Worm (Caenorhabditis elegans) whole organism, early embryonic: ENCODE results near the gene nhr-99.

ENCODE experiments used
- B0310.2 ChIP-seq: sonication (generic microtip); optimal IDR thresholded peaks from 2 replicates; lab custom pipeline; 2016; ENCODE audit warnings: mild to moderate bottlenecking, missing genetic modification characterization, missing compliant biosample characterization
- ama-1 ChIP-seq: fragments of 150-350 bp; optimal IDR thresholded peaks from 2 replicates; lab custom pipeline; 2014
- ceh-13 ChIP-seq: fragments of 200-800 bp; sonication (Bioruptor generic); optimal IDR thresholded peaks from 2 replicates; lab custom pipeline; 2018; ENCODE audit warnings: mild to moderate bottlenecking, missing genetic modification characterization, missing compliant biosample characterization
- ceh-36 ChIP-seq: sonication (generic microtip); optimal IDR thresholded peaks from 2 replicates; lab custom pipeline; 2016; ENCODE audit warnings: missing genetic modification characterization, inconsistent platforms, missing compliant biosample characterization
- ets-7 ChIP-seq: sonication (generic microtip); optimal IDR thresholded peaks from 2 replicates; lab custom pipeline; 2016; ENCODE audit warnings: missing genotype, missing genetic modification characterization, missing compliant biosample characterization
- flt-1 ChIP-seq: fragments of 200-800 bp; sonication (Bioruptor generic); IDR thresholded peaks from 2 replicates; pipeline ENCODE4 v1.3.6; 2022; ENCODE audit warnings: missing genetic modification characterization, missing compliant biosample characterization
- hmbx-1 ChIP-seq: sonication (generic microtip); optimal IDR thresholded peaks from 2 replicates; lab custom pipeline; 2016; ENCODE audit warnings: mild to moderate bottlenecking, missing genetic modification characterization, missing compliant biosample characterization
- hnd-1 ChIP-seq: sonication (generic microtip); optimal IDR thresholded peaks from 2 replicates; lab custom pipeline; 2016; ENCODE audit warnings: missing genetic modification characterization, missing compliant biosample characterization
- pes-1 ChIP-seq: fragments of 200-800 bp; sonication (Bioruptor generic); IDR thresholded peaks from 2 replicates; pipeline ENCODE4 v1.3.6; 2022; ENCODE audit warnings: missing genetic modification reagents, missing genetic modification characterization, missing compliant biosample characterization
- scrt-1 ChIP-seq: fragments of 200-800 bp; sonication (Bioruptor generic); IDR thresholded peaks from 2 replicates; pipeline ENCODE4 v1.3.6; 2022; ENCODE audit warnings: missing genetic modification characterization, missing compliant biosample characterization
- tbx-11 ChIP-seq: fragments of 200-800 bp; sonication (Bioruptor generic); IDR thresholded peaks from 2 replicates; pipeline ENCODE4 v1.3.6; 2022; ENCODE audit warnings: missing genetic modification characterization, missing compliant biosample characterization

DNA sequence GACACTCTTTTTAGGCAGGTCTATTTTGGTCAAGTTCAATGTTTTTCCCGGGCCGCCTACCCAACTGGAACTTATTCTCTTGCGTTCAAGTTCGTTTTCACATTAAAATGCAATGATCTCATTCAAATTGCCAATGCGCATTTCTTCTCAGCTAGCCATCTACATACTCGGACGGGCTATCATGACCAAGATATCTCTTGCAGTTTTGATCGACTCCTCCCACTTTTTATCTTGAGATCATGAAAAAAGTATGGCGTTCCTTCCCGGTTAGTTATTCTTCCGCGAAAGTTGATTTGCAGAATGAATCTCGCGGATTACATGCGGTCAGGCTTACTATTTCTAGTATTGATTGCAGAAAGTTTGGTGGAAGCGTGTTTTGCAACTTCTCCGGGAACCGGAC, 40.7 kb upstream of the nhr-99 start, which contains the start of gene B0554.2:
- no peak for TF ChIP-seq scrt-1 (GFP tag; lab: Robert Waterston, UW)
- no peak for TF ChIP-seq ets-7 (tag; lab: Kevin White, UChicago)
- TF ChIP-seq ama-1 (lab: Kevin White, UChicago) = no peak
- TF ChIP-seq pes-1 (GFP tag; lab: Robert Waterston, UW) = no peak
- TF ChIP-seq hmbx-1 = no peak
- no peak for TF ChIP-seq flt-1
- TF ChIP-seq tbx-11 (GFP tag; lab: Robert Waterston, UW) = no peak
- no peak for TF ChIP-seq B0310.2 (tag; lab: Kevin White, UChicago)
- TF ChIP-seq ceh-36 (tag; lab: Kevin White, UChicago) = no peak
- no peak for TF ChIP-seq ceh-13
- no peak for TF ChIP-seq hnd-1 (tag; lab: Kevin White, UChicago)
